Fruit fly (Drosophila melanogaster): ENCODE measurements around the gene CG7368.

CG7368 gene

dm6 chr3L:11596585-11597252 is at the start of gene CG7368:
Gene CG7368 (plus strand): TSS chr3L:11597202.
- TF ChIP-seq CG3065 (GFP tag; optimal IDR thresholded peaks at IDR 0.05) (no peak), CG5953 (GFP tag; IDR thresholded peaks at IDR 0.05) (no peak), E2f2 (GFP tag; IDR thresholded peaks at IDR 0.05) (no peak), bigmax (GFP tag; optimal IDR thresholded peaks at IDR 0.05) (no peak), Side (GFP tag; optimal IDR thresholded peaks at IDR 0.05) (no peak), amos (GFP tag; IDR thresholded peaks at IDR 0.05; ENCODE audit: partially characterized antibody) (no peak), CG15514 (GFP tag; optimal IDR thresholded peaks at IDR 0.05) (no peak), ATbp (GFP tag; optimal IDR thresholded peaks at IDR 0.05) (no peak), sens (GFP tag) (peak; percentile 24), cg (GFP tag; optimal IDR thresholded peaks at IDR 0.05) (peak; percentile 30), abd-A (tag; optimal IDR thresholded peaks at IDR 0.05) (peak; percentile 47), crol (GFP tag; IDR thresholded peaks at IDR 0.05) (peak; percentile 83), CG17385 (GFP tag; optimal IDR thresholded peaks at IDR 0.05) (no peak), Oaz (GFP tag; IDR thresholded peaks at IDR 0.05) (no peak), CG34224 (GFP tag; IDR thresholded peaks at IDR 0.05; ENCODE audit: partially characterized antibody) (no peak), hkb (optimal IDR thresholded peaks at IDR 0.05) (no peak), hkb (GFP tag; IDR thresholded peaks at IDR 0.05) (no peak), fu2 (GFP tag; optimal IDR thresholded peaks at IDR 0.05) (no peak), Usf (GFP tag; optimal IDR thresholded peaks at IDR 0.05) (no peak), CG3163 (GFP tag; optimal IDR thresholded peaks at IDR 0.05) (peak; percentile 19), CG34422 (GFP tag; IDR thresholded peaks at IDR 0.05) (peak; percentile 41; the same call in 1 of the 3 replicates), crc (GFP tag; optimal IDR thresholded peaks at IDR 0.05) (no peak), Trl (optimal IDR thresholded peaks at IDR 0.05) (peak; percentile 36 to 71), Trl (GFP tag; optimal IDR thresholded peaks at IDR 0.05) (no peak), chinmo (GFP tag; IDR thresholded peaks at IDR 0.05; ENCODE audit: partially characterized antibody) (peak; percentile 58; the same call in 1 of the 4 replicates), CG2889 (GFP tag; IDR thresholded peaks at IDR 0.05) (no peak), Adf1 (GFP tag; IDR thresholded peaks at IDR 0.05) (no peak), CG4707 (GFP tag; optimal IDR thresholded peaks at IDR 0.05) (no peak), Meics (GFP tag; optimal IDR thresholded peaks at IDR 0.05) (peak; percentile 79), Ets65A (GFP tag) (peak; percentile 43), TFAM (GFP tag; optimal IDR thresholded peaks at IDR 0.05) (no peak), Deaf1 (tag; optimal IDR thresholded peaks at IDR 0.05) (peak; percentile 96), mld (GFP tag; IDR thresholded peaks at IDR 0.05; ENCODE audit: partially characterized antibody) (no peak), fd102C (GFP tag; optimal IDR thresholded peaks at IDR 0.05) (no peak), lilli (GFP tag; optimal IDR thresholded peaks at IDR 0.05) (no peak), CG32767 (GFP tag; IDR thresholded peaks at IDR 0.05) (no peak), CG1603 (tag; optimal IDR thresholded peaks at IDR 0.05) (no peak), hb (GFP tag; IDR thresholded peaks at IDR 0.05; ENCODE audit: partially characterized antibody) (peak; percentile 34; the same call in 1 of the 3 replicates), CrebB (tag; optimal IDR thresholded peaks at IDR 0.05) (no peak), CG2116 (GFP tag; optimal IDR thresholded peaks at IDR 0.05) (no peak), Antp (GFP tag; optimal IDR thresholded peaks at IDR 0.05) (no peak), CG1602 (GFP tag; optimal IDR thresholded peaks at IDR 0.05) (no peak)

Data from whole organism, embryonic.